Worm (Caenorhabditis elegans): ENCODE measurements around the gene hum-5.

ce11 chrIII:4010987-4011386 is 25.7 kb downstream of the hum-5 start:
- TF ChIP-seq hnd-1 (tag; optimal IDR thresholded peaks at IDR 0.05) (no peak), pes-1 (GFP tag; IDR thresholded peaks at IDR 0.05) (no peak), ets-7 (tag; optimal IDR thresholded peaks at IDR 0.05) (no peak), ama-1 (optimal IDR thresholded peaks at IDR 0.05) (no peak), tbx-11 (GFP tag; IDR thresholded peaks at IDR 0.05) (no peak), sea-1 (GFP tag; conservative IDR thresholded peaks at IDR 0.05) (no peak), hmg-4 (GFP tag; optimal IDR thresholded peaks at IDR 0.05) (no peak), ceh-13 (GFP tag; optimal IDR thresholded peaks at IDR 0.05) (no peak), tra-4 (tag; optimal IDR thresholded peaks at IDR 0.05) (no peak)

All from whole organism, early embryonic.